Fruit fly (Drosophila melanogaster) whole organism, adult: ENCODE measurements around the gene Act87E.

ENCODE experiments used
- CG12768 ChIP-seq: fragments of 200-800 bp; sonication (Bioruptor generic); optimal IDR thresholded peaks from 2 replicates; lab custom pipeline; 2017; ENCODE audit warnings: missing biosample characterization, missing genetic modification characterization, mild to moderate bottlenecking, moderate library complexity, missing genetic modification reagents
- CG1620 ChIP-seq: fragments of 200-800 bp; sonication (Bioruptor generic); optimal IDR thresholded peaks from 2 replicates; lab custom pipeline; 2016; ENCODE audit warnings: missing biosample characterization, missing genetic modification characterization
- CG5204 ChIP-seq: fragments of 200-800 bp; sonication (Bioruptor generic); optimal IDR thresholded peaks from 2 replicates; lab custom pipeline; 2016; ENCODE audit warnings: missing biosample characterization, missing genetic modification characterization
- CG7045 ChIP-seq: fragments of 200-800 bp; sonication (Bioruptor generic); optimal IDR thresholded peaks from 2 replicates; lab custom pipeline; 2017; ENCODE audit warnings: missing biosample characterization, mild to moderate bottlenecking, missing genetic modification characterization
- Clk ChIP-seq: fragments of 200-800 bp; sonication (Bioruptor generic); optimal IDR thresholded peaks from 2 replicates; lab custom pipeline; 2017; ENCODE audit warnings: missing biosample characterization, missing genetic modification characterization
- Mnt ChIP-seq: fragments of 200-800 bp; sonication (Bioruptor generic); optimal IDR thresholded peaks from 2 replicates; lab custom pipeline; 2016; ENCODE audit warnings: missing biosample characterization, mild to moderate bottlenecking, missing genetic modification characterization
- bab1 ChIP-seq: fragments of 200-800 bp; sonication (Bioruptor generic); optimal IDR thresholded peaks from 3 replicates; lab custom pipeline; 2019; ENCODE audit warnings: missing biosample characterization, mild to moderate bottlenecking, missing genetic modification characterization, moderate library complexity
- pad ChIP-seq: fragments of 200-800 bp; sonication (Bioruptor generic); optimal IDR thresholded peaks from 3 replicates; lab custom pipeline; 2017; ENCODE audit warnings: missing biosample characterization, missing genetic modification characterization, mild to moderate bottlenecking, moderate library complexity, missing genetic modification reagents

DNA sequence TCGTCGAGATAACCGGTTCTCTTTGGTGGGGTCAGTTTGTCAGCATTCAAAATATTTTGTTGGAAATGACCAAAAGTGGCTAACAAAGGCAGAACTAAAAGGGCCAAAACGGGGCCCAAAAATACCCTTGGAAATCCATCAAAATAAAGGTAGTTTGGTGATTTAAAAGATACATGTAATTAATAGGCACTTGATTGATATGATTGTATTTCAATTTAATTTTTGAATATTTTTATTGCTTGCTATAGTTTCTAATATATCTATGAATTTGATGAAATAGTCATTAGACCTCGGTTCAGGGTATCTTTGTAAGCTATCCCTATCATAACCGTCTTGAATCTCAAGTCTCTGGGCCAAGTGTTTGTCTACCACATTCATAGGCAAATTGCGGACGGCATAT lies 28.2 kb downstream of the Act87E start:
- TF ChIP-seq bab1 (GFP tag; lab: Kevin White, UChicago) (no peak), CG5204 (no peak), pad (GFP tag; lab: Kevin White, UChicago) (no peak), Clk (no peak), CG1620 (GFP tag; lab: Kevin White, UChicago) (no peak), Mnt (no peak), CG12768 (GFP tag; lab: Kevin White, UChicago) (no peak), CG7045 (GFP tag; lab: Kevin White, UChicago) (no peak)
